Worm (Caenorhabditis elegans): ENCODE data around the gene VC5.2.

DNA sequence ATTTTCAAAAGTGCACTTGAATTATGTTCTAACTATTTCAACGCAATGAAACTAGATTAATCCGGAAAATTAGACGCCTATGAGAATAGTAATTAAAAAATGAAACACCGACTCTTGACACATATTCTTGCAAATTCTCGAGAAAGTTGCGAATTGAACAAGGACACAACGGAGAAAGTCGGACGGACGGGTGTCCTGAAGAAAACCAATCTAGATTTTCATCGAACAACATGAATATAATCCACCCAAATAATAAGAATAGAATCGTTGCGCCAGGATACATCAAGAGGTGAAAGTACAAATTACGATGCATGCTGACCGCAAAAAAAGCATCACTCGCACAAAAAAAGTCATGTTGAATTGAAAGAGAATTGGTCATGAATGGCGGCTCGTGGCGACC, 16.9 kb upstream of the VC5.2 start:
- TF ChIP-seq pha-4 (tag; optimal IDR thresholded peaks at IDR 0.05) (no peak), nhr-76 (tag; optimal IDR thresholded peaks at IDR 0.05) (no peak), elt-3 (tag; optimal IDR thresholded peaks at IDR 0.05) (no peak), unc-39 (tag; optimal IDR thresholded peaks at IDR 0.05) (no peak), lin-13 (tag; optimal IDR thresholded peaks at IDR 0.05) (no peak), ham-2 (GFP tag; optimal IDR thresholded peaks at IDR 0.05) (no peak)
